Worm (Caenorhabditis elegans): ENCODE data around the gene str-99.

ce11 chrV:16165936-16166335, 7.6 kb upstream of the str-99 start, which contains the start of gene str-108:
- TF ChIP-seq ref-1 (GFP tag; conservative IDR thresholded peaks at IDR 0.05) (no peak), klf-2 (GFP tag; conservative IDR thresholded peaks at IDR 0.05) (no peak), flt-1 (GFP tag; IDR thresholded peaks at IDR 0.05) (no peak), cog-1 (tag; optimal IDR thresholded peaks at IDR 0.05) (no peak), T22C8.4 (GFP tag; IDR thresholded peaks at IDR 0.05) (no peak), ztf-29 (GFP tag; IDR thresholded peaks at IDR 0.05) (no peak), tab-1 (GFP tag; IDR thresholded peaks at IDR 0.05) (no peak), med-1 (GFP tag; optimal IDR thresholded peaks at IDR 0.05; ENCODE audit: insufficient read depth) (no peak)

Measured in whole organism, midembryonic.